Worm (Caenorhabditis elegans) whole organism, early embryonic: ENCODE results near the gene srh-274.
"Not testable (repeated sequence)": the region's sequence is repeated elsewhere in the genome, so short reads cannot be mapped to it uniquely, and the experiment has no call there.

Experiments
- B0310.2 ChIP-seq: sonication (generic microtip); optimal IDR thresholded peaks from 2 replicates; lab custom pipeline; 2016; ENCODE audit warnings: mild to moderate bottlenecking, missing genetic modification characterization, missing compliant biosample characterization
- F13C5.2 ChIP-seq: sonication (generic microtip); optimal IDR thresholded peaks from 2 replicates; lab custom pipeline; 2017; ENCODE audit warnings: mild to moderate bottlenecking, missing genetic modification characterization, inconsistent platforms, missing compliant biosample characterization
- aly-1 ChIP-seq: sonication (generic microtip); optimal IDR thresholded peaks from 2 replicates; lab custom pipeline; 2016; ENCODE audit warnings: missing genetic modification characterization, missing compliant biosample characterization
- ama-1 ChIP-seq: fragments of 150-350 bp; optimal IDR thresholded peaks from 2 replicates; lab custom pipeline; 2014
- ceh-13 ChIP-seq: fragments of 200-800 bp; sonication (Bioruptor generic); optimal IDR thresholded peaks from 2 replicates; lab custom pipeline; 2018; ENCODE audit warnings: mild to moderate bottlenecking, missing genetic modification characterization, missing compliant biosample characterization
- ceh-36 ChIP-seq: sonication (generic microtip); optimal IDR thresholded peaks from 2 replicates; lab custom pipeline; 2016; ENCODE audit warnings: missing genetic modification characterization, inconsistent platforms, missing compliant biosample characterization
- ets-7 ChIP-seq: sonication (generic microtip); optimal IDR thresholded peaks from 2 replicates; lab custom pipeline; 2016; ENCODE audit warnings: missing genotype, missing genetic modification characterization, missing compliant biosample characterization
- flt-1 ChIP-seq: fragments of 200-800 bp; sonication (Bioruptor generic); IDR thresholded peaks from 2 replicates; pipeline ENCODE4 v1.3.6; 2022; ENCODE audit warnings: missing genetic modification characterization, missing compliant biosample characterization
- hmbx-1 ChIP-seq: sonication (generic microtip); optimal IDR thresholded peaks from 2 replicates; lab custom pipeline; 2016; ENCODE audit warnings: mild to moderate bottlenecking, missing genetic modification characterization, missing compliant biosample characterization
- hmg-4 ChIP-seq: fragments of 200-800 bp; sonication (Bioruptor generic); optimal IDR thresholded peaks from 2 replicates; lab custom pipeline; 2018; ENCODE audit warnings: mild to moderate bottlenecking, missing genetic modification characterization, missing compliant biosample characterization
- hnd-1 ChIP-seq: sonication (generic microtip); optimal IDR thresholded peaks from 2 replicates; lab custom pipeline; 2016; ENCODE audit warnings: missing genetic modification characterization, missing compliant biosample characterization
- pes-1 ChIP-seq: fragments of 200-800 bp; sonication (Bioruptor generic); IDR thresholded peaks from 2 replicates; pipeline ENCODE4 v1.3.6; 2022; ENCODE audit warnings: missing genetic modification reagents, missing genetic modification characterization, missing compliant biosample characterization
- scrt-1 ChIP-seq: fragments of 200-800 bp; sonication (Bioruptor generic); IDR thresholded peaks from 2 replicates; pipeline ENCODE4 v1.3.6; 2022; ENCODE audit warnings: missing genetic modification characterization, missing compliant biosample characterization
- sea-1 ChIP-seq: fragments of 200-800 bp; sonication (Bioruptor generic); conservative IDR thresholded peaks from 2 replicates; pipeline ENCODE4 v1.3.6; 2022; ENCODE audit warnings: missing genetic modification characterization, missing compliant biosample characterization
- tbx-11 ChIP-seq: fragments of 200-800 bp; sonication (Bioruptor generic); IDR thresholded peaks from 2 replicates; pipeline ENCODE4 v1.3.6; 2022; ENCODE audit warnings: missing genetic modification characterization, missing compliant biosample characterization
- tbx-37 ChIP-seq: fragments of 200-800 bp; sonication (Bioruptor generic); conservative IDR thresholded peaks from 2 replicates; pipeline ENCODE4 v1.3.6; 2022; ENCODE audit warnings: missing genetic modification reagents, missing genetic modification characterization, missing compliant biosample characterization
- tra-4 ChIP-seq: sonication (generic microtip); optimal IDR thresholded peaks from 2 replicates; lab custom pipeline; 2017; ENCODE audit warnings: missing genetic modification characterization, missing compliant biosample characterization

Gene srh-274

DNA sequence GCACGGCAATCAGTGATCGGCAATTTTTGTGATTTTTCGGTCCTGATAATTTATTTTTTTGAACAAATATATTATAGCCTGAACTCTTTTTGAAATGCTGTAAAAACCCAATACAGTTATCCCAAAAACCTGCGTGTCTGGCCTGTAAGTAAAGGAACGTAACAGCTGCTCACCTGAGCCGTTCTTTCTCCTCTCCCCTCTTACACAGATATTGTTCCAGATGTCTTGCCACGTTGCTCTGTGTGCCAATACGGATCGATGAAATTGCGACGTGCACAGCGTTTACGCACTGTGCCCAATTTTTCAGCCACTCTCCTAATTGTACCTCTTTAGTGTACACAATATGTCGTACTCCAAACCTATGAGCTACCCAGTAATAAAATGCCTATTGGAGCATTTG, 24.3 kb upstream of the srh-274 start, which contains the start of gene sdz-4:
Gene sdz-4, plus strand, starts transcription at position 301 of the 400 bp plus-strand sequence.
- no peak for TF ChIP-seq ama-1 (lab: Kevin White, UChicago)
- TF ChIP-seq sea-1: no peak
- no peak for TF ChIP-seq ceh-13 (GFP tag; lab: Kevin White, UChicago)
- no peak for TF ChIP-seq ets-7
- TF ChIP-seq scrt-1 (GFP tag; lab: Robert Waterston, UW): no peak
- no peak for TF ChIP-seq aly-1 (tag; lab: Kevin White, UChicago)
- TF ChIP-seq tbx-37 (GFP tag; lab: Robert Waterston, UW): no peak
- TF ChIP-seq hnd-1 (tag; lab: Kevin White, UChicago): no peak
- TF ChIP-seq ceh-36 (tag; lab: Kevin White, UChicago): no peak

DNA sequence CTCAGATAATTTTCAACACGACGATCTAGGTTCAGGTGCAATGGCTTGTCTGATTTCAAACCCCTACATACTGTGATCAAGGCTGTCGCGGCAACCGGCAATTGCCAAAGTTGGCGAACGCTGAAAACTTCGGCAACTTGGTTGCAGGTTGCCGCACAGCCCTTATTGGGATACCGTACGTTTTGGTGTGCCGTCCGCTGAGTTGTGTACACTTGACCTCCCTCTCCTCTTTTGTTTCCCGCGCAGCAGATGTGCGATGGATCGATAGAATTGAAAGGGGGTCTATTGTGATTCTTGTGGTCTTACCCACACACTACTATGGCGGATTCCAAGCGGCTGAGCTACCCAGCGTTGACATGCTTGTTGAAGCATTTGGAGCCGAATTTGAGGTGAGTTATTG, 22.7 kb upstream of the srh-274 start, which contains the start of the genes C32B5.18 and C32B5.7:
Gene C32B5.18, plus strand, starts transcription at position 301 of the 400 bp plus-strand sequence.
Gene C32B5.7, plus strand, starts transcription at position 311 of the 400 bp plus-strand sequence.
- TF ChIP-seq tra-4 (tag; lab: Kevin White, UChicago) (no peak), aly-1 (tag; lab: Kevin White, UChicago) (no peak), hmg-4 (peak; percentile 6), ceh-36 (tag; lab: Kevin White, UChicago) (no peak), tbx-37 (GFP tag; lab: Robert Waterston, UW) (no peak), tbx-11 (no peak)

DNA sequence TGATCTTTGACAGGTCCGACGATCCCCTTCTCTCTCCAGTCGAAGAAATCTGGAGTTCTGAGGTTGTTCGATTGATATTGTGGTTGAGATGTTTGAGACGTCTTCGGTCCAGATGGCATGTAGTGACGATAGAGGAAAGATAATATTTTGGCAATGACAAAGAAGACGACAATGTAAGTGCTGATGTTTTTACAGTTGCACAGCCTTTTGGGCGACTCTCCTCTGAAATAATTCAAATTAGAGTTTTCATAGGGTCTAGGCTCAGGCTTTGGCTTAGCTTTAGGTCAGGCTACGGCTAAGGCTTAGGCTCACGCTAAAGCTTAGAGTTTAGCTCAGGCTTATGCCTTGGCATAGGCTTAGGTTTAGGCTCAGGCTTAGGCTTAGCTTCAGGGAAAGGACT, 21.0 kb upstream of the srh-274 start, which contains the start of gene C32B5.13:
Gene C32B5.13, minus strand, starts transcription at position 101 of the 400 bp plus-strand sequence.
- TF ChIP-seq tbx-37 (GFP tag; lab: Robert Waterston, UW) (no peak), hnd-1 (tag; lab: Kevin White, UChicago) (no peak), tra-4 (tag; lab: Kevin White, UChicago) (no peak), aly-1 (tag; lab: Kevin White, UChicago) (no peak), ceh-13 (GFP tag; lab: Kevin White, UChicago) (no peak), pes-1 (GFP tag; lab: Robert Waterston, UW) (no peak)

DNA sequence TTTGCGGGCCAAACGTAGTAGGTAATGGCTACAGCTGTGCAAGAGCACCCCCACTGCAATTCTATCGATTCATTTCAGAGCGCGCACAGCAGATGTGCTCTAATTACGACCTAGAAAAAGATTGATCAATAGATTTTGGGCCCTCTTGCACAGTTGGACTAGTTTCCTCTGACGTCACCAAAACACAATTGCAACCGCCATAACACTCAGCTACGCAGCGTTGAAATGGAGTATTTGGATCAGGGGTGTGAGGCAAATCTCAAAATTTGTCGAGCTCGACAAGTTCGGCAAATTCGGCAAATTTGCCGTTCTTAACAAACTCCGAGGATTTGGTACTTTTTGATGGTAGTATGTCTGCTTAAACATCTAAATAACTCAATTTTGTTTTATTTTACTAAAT, 16.0 kb upstream of the srh-274 start, which contains the start of gene fbxc-18:
Gene fbxc-18, minus strand, starts transcription at position 101 of the 400 bp plus-strand sequence.
- TF ChIP-seq tra-4 (tag; lab: Kevin White, UChicago); ets-7; scrt-1 (GFP tag; lab: Robert Waterston, UW): not testable (repeated sequence)

DNA sequence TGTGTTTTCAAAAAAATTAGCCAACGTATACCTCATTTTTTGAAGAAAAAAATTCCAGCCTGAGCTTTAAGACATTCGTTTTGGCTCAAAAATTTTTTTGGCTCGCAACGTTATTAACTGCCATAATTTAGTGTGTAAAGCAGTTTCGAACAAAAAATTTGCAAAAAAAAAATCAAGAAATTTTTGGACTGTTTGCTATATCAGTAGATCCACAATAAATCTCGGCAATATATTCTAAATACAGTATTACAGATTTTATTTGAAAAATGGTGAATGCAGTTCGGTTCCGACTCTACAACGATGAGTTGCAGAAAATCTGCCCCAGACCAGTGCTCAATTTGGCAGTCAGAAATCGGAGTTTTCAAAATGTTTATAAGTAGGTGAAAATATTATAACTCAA, 14.8 kb upstream of the srh-274 start, which contains the start of gene C32B5.6:
Gene C32B5.6, plus strand, starts transcription at position 301 of the 400 bp plus-strand sequence.
- not testable (repeated sequence) for TF ChIP-seq flt-1 (GFP tag; lab: Robert Waterston, UW); B0310.2 (tag; lab: Kevin White, UChicago); hmg-4

DNA sequence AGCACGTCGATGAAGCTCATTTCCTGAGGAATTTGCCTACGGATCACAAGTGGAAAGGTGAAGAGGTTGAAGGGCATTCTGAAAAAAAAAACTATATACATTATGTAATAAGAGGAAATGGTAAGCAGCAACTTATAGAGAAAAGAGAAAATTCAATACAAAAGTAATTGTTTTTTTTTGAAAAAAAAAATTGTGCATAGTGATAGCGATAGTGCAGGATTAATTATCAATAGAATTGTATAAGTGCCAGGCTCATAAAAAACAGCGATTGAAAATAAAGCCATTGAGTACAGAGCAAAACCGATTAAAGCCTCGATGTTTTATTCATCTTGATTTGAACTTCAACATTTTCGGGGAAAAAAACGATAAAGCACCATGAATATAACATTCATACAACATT, 10.1 kb upstream of the srh-274 start, which contains the start of gene C32B5.15:
Gene C32B5.15, minus strand, starts transcription at position 101 of the 400 bp plus-strand sequence.
- TF ChIP-seq hnd-1 (tag; lab: Kevin White, UChicago) (no peak), F13C5.2 (tag; lab: Kevin White, UChicago) (no peak), ceh-13 (GFP tag; lab: Kevin White, UChicago) (no peak), tbx-11 (no peak), hmbx-1 (tag; lab: Kevin White, UChicago) (no peak), sea-1 (no peak), B0310.2 (tag; lab: Kevin White, UChicago) (no peak), scrt-1 (GFP tag; lab: Robert Waterston, UW) (no peak), hmg-4 (no peak), aly-1 (tag; lab: Kevin White, UChicago) (no peak), pes-1 (GFP tag; lab: Robert Waterston, UW) (no peak), ceh-36 (tag; lab: Kevin White, UChicago) (no peak), ama-1 (lab: Kevin White, UChicago) (no peak), tra-4 (tag; lab: Kevin White, UChicago) (no peak), tbx-37 (GFP tag; lab: Robert Waterston, UW) (no peak), ets-7 (no peak), flt-1 (GFP tag; lab: Robert Waterston, UW) (no peak)

DNA sequence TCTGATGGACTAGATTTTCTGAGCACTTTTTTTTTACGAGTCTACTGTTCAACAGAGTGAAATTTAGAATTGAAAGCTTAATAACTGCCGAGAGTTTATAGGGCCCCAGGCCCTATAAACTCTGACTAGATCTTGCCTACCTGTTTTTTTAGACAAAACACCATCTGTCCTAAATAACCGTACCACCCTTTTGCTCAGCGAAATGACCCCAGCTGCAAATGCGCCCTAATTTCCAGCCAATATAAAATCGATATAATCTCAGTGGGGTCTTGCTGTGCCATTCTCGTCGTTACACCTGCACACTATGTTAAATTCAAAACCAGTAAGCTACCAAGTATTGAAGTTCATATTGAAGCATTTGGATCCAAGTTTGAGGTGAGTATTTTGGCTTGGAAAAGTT, 8.9 kb upstream of the srh-274 start, which contains the start of gene fbxc-14:
Gene fbxc-14, plus strand, starts transcription at position 301 of the 400 bp plus-strand sequence.
- TF ChIP-seq hmg-4 (no peak), hmbx-1 (tag; lab: Kevin White, UChicago) (no peak), B0310.2 (tag; lab: Kevin White, UChicago) (no peak), ceh-13 (GFP tag; lab: Kevin White, UChicago) (no peak), sea-1 (no peak), ama-1 (lab: Kevin White, UChicago) (no peak), aly-1 (tag; lab: Kevin White, UChicago) (no peak), tbx-11 (no peak), tbx-37 (GFP tag; lab: Robert Waterston, UW) (no peak), flt-1 (GFP tag; lab: Robert Waterston, UW) (no peak), F13C5.2 (tag; lab: Kevin White, UChicago) (no peak), ets-7 (no peak), scrt-1 (GFP tag; lab: Robert Waterston, UW) (no peak)

DNA sequence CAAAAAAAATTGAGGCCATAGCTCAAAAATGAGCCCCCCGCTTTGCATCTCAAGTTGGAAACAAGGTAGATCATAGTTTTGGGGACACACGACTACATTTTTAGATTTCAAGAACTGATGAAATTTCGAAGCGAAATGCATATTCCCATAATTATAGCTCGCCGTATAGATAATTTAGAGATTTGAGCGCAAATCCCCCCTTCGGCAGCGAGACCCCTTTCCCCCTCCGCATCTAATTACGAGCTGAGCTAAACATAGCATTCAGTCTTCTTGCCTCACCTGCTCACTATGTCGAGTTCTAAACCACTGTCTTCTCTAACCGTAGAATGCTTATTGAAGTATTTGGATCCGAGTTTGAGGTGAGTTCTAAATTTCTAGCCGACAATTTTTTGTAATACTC, 3.8 kb upstream of the srh-274 start, which contains the start of the genes fbxc-17 and fbxc-15:
Gene fbxc-17, minus strand, starts transcription at position 101 of the 400 bp plus-strand sequence.
Gene fbxc-15, plus strand, starts transcription at position 289 of the 400 bp plus-strand sequence.
- TF ChIP-seq flt-1 (GFP tag; lab: Robert Waterston, UW) (no peak), sea-1 (no peak), hmbx-1 (tag; lab: Kevin White, UChicago) (no peak), ama-1 (lab: Kevin White, UChicago) (no peak), ets-7 (no peak), tbx-11 (no peak), ceh-13 (GFP tag; lab: Kevin White, UChicago) (no peak), hmg-4 (no peak), tbx-37 (GFP tag; lab: Robert Waterston, UW) (no peak), tra-4 (tag; lab: Kevin White, UChicago) (no peak), pes-1 (GFP tag; lab: Robert Waterston, UW) (no peak), scrt-1 (GFP tag; lab: Robert Waterston, UW) (no peak)
